Worm (Caenorhabditis elegans): ENCODE measurements around the gene ins-17.

Gene ins-17

DNA sequence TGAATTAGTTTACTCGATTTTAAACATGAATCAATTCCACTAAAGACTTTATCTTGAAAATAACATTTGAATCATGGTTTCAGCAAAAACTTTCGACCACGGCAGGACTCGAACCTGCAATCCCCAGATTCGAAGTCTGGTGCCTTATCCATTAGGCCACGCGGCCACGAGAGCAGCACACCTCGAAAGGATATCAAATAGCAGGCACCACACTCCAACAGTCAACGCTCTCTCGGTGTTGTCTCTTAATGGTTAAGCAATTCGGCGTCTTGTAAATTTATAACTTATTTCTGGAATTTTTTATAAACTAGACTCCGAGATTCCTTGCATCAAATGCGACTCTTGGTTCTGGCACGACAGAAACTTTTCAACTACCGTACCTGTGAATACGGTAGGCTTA is 6.6 kb downstream of the ins-17 start (continued):
- TF ChIP-seq ceh-27 (GFP tag; optimal IDR thresholded peaks at IDR 0.05), result peak; percentile 67
- TF ChIP-seq Y56A3A.18 (GFP tag; IDR thresholded peaks at IDR 0.05), result peak; percentile 78; the same call in 1 of the 2 replicates
- TF ChIP-seq lsl-1 (GFP tag; optimal IDR thresholded peaks at IDR 0.05), result peak; percentile 64
- 0 out of 2 replicates have a peak, but pooled peaks have one; percentile 44 for TF ChIP-seq B0336.3 (GFP tag; IDR thresholded peaks at IDR 0.05)
- TF ChIP-seq chd-7 (tag; optimal IDR thresholded peaks at IDR 0.05), result peak; percentile 64
- TF ChIP-seq bed-1 (GFP tag; IDR thresholded peaks at IDR 0.05), result peak; percentile 24; the same call in 1 of the 2 replicates
- peak; percentile 72 for TF ChIP-seq atf-7 (tag; optimal IDR thresholded peaks at IDR 0.05)
- 0 out of 2 replicates have a peak, but pooled peaks have one; percentile 45 for TF ChIP-seq K11D2.4 (GFP tag; IDR thresholded peaks at IDR 0.05)
- no peak for TF ChIP-seq snpc-3.4 (tag; optimal IDR thresholded peaks at IDR 0.05)
- TF ChIP-seq hrde-1 (tag; optimal IDR thresholded peaks at IDR 0.05; ENCODE audit: borderline replicate concordance), result peak; percentile 64
- no peak for TF ChIP-seq akir-1 (GFP tag; optimal IDR thresholded peaks at IDR 0.05)
- TF ChIP-seq pha-4 (tag; optimal IDR thresholded peaks at IDR 0.05), result no peak
- peak; percentile 77 for TF ChIP-seq madf-6 (GFP tag; IDR thresholded peaks at IDR 0.05)
- TF ChIP-seq ccch-3 (GFP tag; optimal IDR thresholded peaks at IDR 0.05), result no peak
- TF ChIP-seq hlh-26 (GFP tag; conservative IDR thresholded peaks at IDR 0.05), result no peak
- TF ChIP-seq unc-130 (GFP tag; optimal IDR thresholded peaks at IDR 0.05), result peak; percentile 73
- TF ChIP-seq sdz-38 (tag; optimal IDR thresholded peaks at IDR 0.05), result no peak
- peak; percentile 61; the same call in 1 of the 2 replicates for TF ChIP-seq lir-1 (GFP tag; conservative IDR thresholded peaks at IDR 0.05)
- TF ChIP-seq fkh-3 (tag; optimal IDR thresholded peaks at IDR 0.05), result peak; percentile 75
- peak; percentile 59; the same call in 1 of the 2 replicates for TF ChIP-seq ztf-6 (GFP tag; IDR thresholded peaks at IDR 0.05)
- TF ChIP-seq ceh-40 (GFP tag; IDR thresholded peaks at IDR 0.05), result 0 out of 2 replicates have a peak, but pooled peaks have one; percentile 57
- peak; percentile 67; the same call in 1 of the 2 replicates for TF ChIP-seq let-526 (GFP tag; IDR thresholded peaks at IDR 0.05)
- TF ChIP-seq F33H1.4 (GFP tag; IDR thresholded peaks at IDR 0.05), result peak; percentile 58
- TF ChIP-seq him-1 (tag; optimal IDR thresholded peaks at IDR 0.05), result peak; percentile 97
- no peak for TF ChIP-seq F39B2.1 (GFP tag; IDR thresholded peaks at IDR 0.05)
- 0 out of 2 replicates have a peak, but pooled peaks have one; percentile 62 for TF ChIP-seq madf-3 (GFP tag; IDR thresholded peaks at IDR 0.05)
- peak; percentile 84 for TF ChIP-seq nfyb-1 (GFP tag; IDR thresholded peaks at IDR 0.05)
- 0 out of 2 replicates have a peak, but pooled peaks have one; percentile 21 for TF ChIP-seq attf-6 (GFP tag; IDR thresholded peaks at IDR 0.05)
- peak; percentile 72 for TF ChIP-seq madf-10 (tag; optimal IDR thresholded peaks at IDR 0.05)
- TF ChIP-seq F37B4.10 (GFP tag; IDR thresholded peaks at IDR 0.05), result no peak
- no peak for TF ChIP-seq ztf-3 (GFP tag; optimal IDR thresholded peaks at IDR 0.05)
- TF ChIP-seq hsf-1 (GFP tag; IDR thresholded peaks at IDR 0.05), result peak; percentile 46; the same call in 1 of the 2 replicates
- TF ChIP-seq nhr-120 (GFP tag; IDR thresholded peaks at IDR 0.05), result no peak
- TF ChIP-seq attf-5 (GFP tag; optimal IDR thresholded peaks at IDR 0.05), result peak; percentile 52
- TF ChIP-seq rpc-1 (optimal IDR thresholded peaks at IDR 0.05), result peak; percentile 89
- peak; percentile 90 for TF ChIP-seq rpc-1 (tag; optimal IDR thresholded peaks at IDR 0.05)
- peak; percentile 74 for TF ChIP-seq lin-40 (tag; optimal IDR thresholded peaks at IDR 0.05)
- no peak for TF ChIP-seq Y95B8A.8 (GFP tag; IDR thresholded peaks at IDR 0.05)
- peak; percentile 81 for TF ChIP-seq dpff-1 (tag; optimal IDR thresholded peaks at IDR 0.05)
- TF ChIP-seq sptf-2 (GFP tag; optimal IDR thresholded peaks at IDR 0.05), result no peak
- TF ChIP-seq F57A8.1 (GFP tag; optimal IDR thresholded peaks at IDR 0.05), result no peak
- TF ChIP-seq C06A6.2 (GFP tag; conservative IDR thresholded peaks at IDR 0.05), result peak; percentile 73
- peak; percentile 80 for TF ChIP-seq B0035.1 (tag; optimal IDR thresholded peaks at IDR 0.05)
- TF ChIP-seq F10E7.11 (tag; optimal IDR thresholded peaks at IDR 0.05), result peak; percentile 73
- TF ChIP-seq attf-3 (GFP tag; conservative IDR thresholded peaks at IDR 0.05), result no peak; the same call in 1 of the 2 replicates
- no peak for TF ChIP-seq lsy-27 (tag; optimal IDR thresholded peaks at IDR 0.05; ENCODE audit: borderline replicate concordance, insufficient read depth)
- TF ChIP-seq hmg-20 (GFP tag; IDR thresholded peaks at IDR 0.05), result peak; percentile 54; the same call in 1 of the 2 replicates
- TF ChIP-seq nhr-179 (tag; optimal IDR thresholded peaks at IDR 0.05), result no peak

Data from whole organism, young adult.